Worm (Caenorhabditis elegans) whole organism, early embryonic: ENCODE data around the gene grk-1.

Experiments used
- B0310.2 ChIP-seq: sonication (generic microtip); optimal IDR thresholded peaks from 2 replicates; lab custom pipeline; 2016; ENCODE audit warnings: mild to moderate bottlenecking, missing genetic modification characterization, missing compliant biosample characterization
- ama-1 ChIP-seq: fragments of 150-350 bp; optimal IDR thresholded peaks from 2 replicates; lab custom pipeline; 2014
- ceh-13 ChIP-seq: fragments of 200-800 bp; sonication (Bioruptor generic); optimal IDR thresholded peaks from 2 replicates; lab custom pipeline; 2018; ENCODE audit warnings: mild to moderate bottlenecking, missing genetic modification characterization, missing compliant biosample characterization
- ceh-36 ChIP-seq: sonication (generic microtip); optimal IDR thresholded peaks from 2 replicates; lab custom pipeline; 2016; ENCODE audit warnings: missing genetic modification characterization, inconsistent platforms, missing compliant biosample characterization
- ets-7 ChIP-seq: sonication (generic microtip); optimal IDR thresholded peaks from 2 replicates; lab custom pipeline; 2016; ENCODE audit warnings: missing genotype, missing genetic modification characterization, missing compliant biosample characterization
- flt-1 ChIP-seq: fragments of 200-800 bp; sonication (Bioruptor generic); IDR thresholded peaks from 2 replicates; pipeline ENCODE4 v1.3.6; 2022; ENCODE audit warnings: missing genetic modification characterization, missing compliant biosample characterization
- hmbx-1 ChIP-seq: sonication (generic microtip); optimal IDR thresholded peaks from 2 replicates; lab custom pipeline; 2016; ENCODE audit warnings: mild to moderate bottlenecking, missing genetic modification characterization, missing compliant biosample characterization
- hmg-4 ChIP-seq: fragments of 200-800 bp; sonication (Bioruptor generic); optimal IDR thresholded peaks from 2 replicates; lab custom pipeline; 2018; ENCODE audit warnings: mild to moderate bottlenecking, missing genetic modification characterization, missing compliant biosample characterization
- pes-1 ChIP-seq: fragments of 200-800 bp; sonication (Bioruptor generic); IDR thresholded peaks from 2 replicates; pipeline ENCODE4 v1.3.6; 2022; ENCODE audit warnings: missing genetic modification reagents, missing genetic modification characterization, missing compliant biosample characterization
- scrt-1 ChIP-seq: fragments of 200-800 bp; sonication (Bioruptor generic); IDR thresholded peaks from 2 replicates; pipeline ENCODE4 v1.3.6; 2022; ENCODE audit warnings: missing genetic modification characterization, missing compliant biosample characterization
- tbx-11 ChIP-seq: fragments of 200-800 bp; sonication (Bioruptor generic); IDR thresholded peaks from 2 replicates; pipeline ENCODE4 v1.3.6; 2022; ENCODE audit warnings: missing genetic modification characterization, missing compliant biosample characterization
- tbx-37 ChIP-seq: fragments of 200-800 bp; sonication (Bioruptor generic); conservative IDR thresholded peaks from 2 replicates; pipeline ENCODE4 v1.3.6; 2022; ENCODE audit warnings: missing genetic modification reagents, missing genetic modification characterization, missing compliant biosample characterization
- tra-4 ChIP-seq: sonication (generic microtip); optimal IDR thresholded peaks from 2 replicates; lab custom pipeline; 2017; ENCODE audit warnings: missing genetic modification characterization, missing compliant biosample characterization

- no peak for TF ChIP-seq ceh-36 (tag; lab: Kevin White, UChicago)
- no peak for TF ChIP-seq ama-1 (lab: Kevin White, UChicago)
- no peak for TF ChIP-seq tra-4 (tag; lab: Kevin White, UChicago)
- no peak for TF ChIP-seq hmg-4 (GFP tag; lab: Kevin White, UChicago)
- no peak for TF ChIP-seq pes-1 (GFP tag; lab: Robert Waterston, UW)
- TF ChIP-seq tbx-11 (GFP tag; lab: Robert Waterston, UW), result no peak
- no peak for TF ChIP-seq scrt-1 (GFP tag; lab: Robert Waterston, UW)
- TF ChIP-seq flt-1 (GFP tag; lab: Robert Waterston, UW), result no peak
- TF ChIP-seq B0310.2 (tag; lab: Kevin White, UChicago), result no peak
- TF ChIP-seq ceh-13, result no peak
- no peak for TF ChIP-seq tbx-37 (GFP tag; lab: Robert Waterston, UW)
- TF ChIP-seq ets-7 (tag; lab: Kevin White, UChicago), result no peak
- no peak for TF ChIP-seq hmbx-1 (tag; lab: Kevin White, UChicago)
These were observed 10.1 kb downstream of the grk-1 start for ce11 chrX:9988884-9989283.
